Worm (Caenorhabditis elegans) whole organism, midembryonic: Measurements from ENCODE around the gene epn-1.

Experiments used
- cog-1 ChIP-seq: sonication (generic microtip); optimal IDR thresholded peaks from 2 replicates; lab custom pipeline; 2016; ENCODE audit warnings: missing genetic modification characterization, missing compliant biosample characterization
- flt-1 ChIP-seq: fragments of 200-800 bp; sonication (Bioruptor generic); IDR thresholded peaks from 2 replicates; pipeline ENCODE4 v1.3.6; 2022; ENCODE audit warnings: missing genetic modification characterization, missing compliant biosample characterization
- med-1 ChIP-seq: sonication (generic microtip); optimal IDR thresholded peaks from 2 replicates; lab custom pipeline; 2017; ENCODE audit warnings: missing genetic modification characterization, mild to moderate bottlenecking, missing compliant biosample characterization, antibody characterized with exemption, missing genetic modification reagents; ENCODE audit not compliant: insufficient read depth
- ref-1 ChIP-seq: fragments of 200-800 bp; sonication (Bioruptor generic); conservative IDR thresholded peaks from 2 replicates; pipeline ENCODE4 v1.3.6; 2022; ENCODE audit warnings: missing genetic modification reagents, missing genetic modification characterization, missing compliant biosample characterization
- tab-1 ChIP-seq: fragments of 200-800 bp; sonication (Bioruptor generic); IDR thresholded peaks from 2 replicates; pipeline ENCODE4 v1.3.6; 2022; ENCODE audit warnings: missing genetic modification characterization, missing compliant biosample characterization
- ztf-23 ChIP-seq: fragments of 200-800 bp; sonication (Bioruptor generic); IDR thresholded peaks from 2 replicates; pipeline ENCODE4 v1.3.6; 2022; ENCODE audit warnings: missing genetic modification reagents, missing genetic modification characterization, missing compliant biosample characterization
- ztf-29 ChIP-seq: fragments of 200-800 bp; sonication (Bioruptor generic); IDR thresholded peaks from 2 replicates; pipeline ENCODE4 v1.3.6; 2022; ENCODE audit warnings: missing genetic modification reagents, missing genetic modification characterization, missing compliant biosample characterization

- TF ChIP-seq ref-1 (GFP tag; lab: Robert Waterston, UW) (no peak), flt-1 (GFP tag; lab: Robert Waterston, UW) (no peak), med-1 (GFP tag; lab: Kevin White, UChicago) (no peak), ztf-23 (GFP tag; lab: Robert Waterston, UW) (no peak), cog-1 (tag; lab: Kevin White, UChicago) (no peak), ztf-29 (GFP tag; lab: Robert Waterston, UW) (no peak), tab-1 (GFP tag; lab: Robert Waterston, UW) (no peak)
Observed at ce11 chrX:14771682-14772081, 46.6 kb downstream of the epn-1 start, which contains the start of gene Y16B4A.2.
